Fruit fly (Drosophila melanogaster) whole organism, embryonic: Measurements from ENCODE around the gene hmw.

Source experiments
- ATbp ChIP-seq: fragments of 200-800 bp; sonication (Bioruptor generic); optimal IDR thresholded peaks from 2 replicates; lab custom pipeline; 2017; ENCODE audit warnings: missing biosample characterization, mild to moderate bottlenecking, missing genetic modification characterization, missing genetic modification reagents
- Adf1 ChIP-seq: fragments of 200-800 bp; sonication (Bioruptor generic); IDR thresholded peaks from 2 replicates; pipeline ENCODE4 v1.3.6; 2022; ENCODE audit warnings: missing biosample characterization, missing genetic modification characterization
- Antp ChIP-seq: fragments of 200-800 bp; sonication (Bioruptor generic); optimal IDR thresholded peaks from 3 replicates; lab custom pipeline; 2016; ENCODE audit warnings: missing biosample characterization, missing genetic modification characterization
- Atf6 ChIP-seq: fragments of 200-800 bp; sonication (Bioruptor generic); IDR thresholded peaks from 2 replicates; pipeline ENCODE4 v1.3.6; 2022; ENCODE audit warnings: missing biosample characterization, missing genetic modification characterization
- B-H1 ChIP-seq: fragments of 200-800 bp; sonication (Bioruptor generic); IDR thresholded peaks from 3 replicates; pipeline ENCODE4 v1.3.6; 2022; ENCODE audit warnings: missing biosample characterization, missing genetic modification characterization
- CG11085 ChIP-seq: fragments of 200-800 bp; sonication (Bioruptor generic); IDR thresholded peaks from 2 replicates; pipeline ENCODE4 v1.3.6; 2022; ENCODE audit warnings: missing biosample characterization, missing genetic modification characterization
- CG1233 ChIP-seq: fragments of 200-800 bp; sonication (Bioruptor generic); optimal IDR thresholded peaks from 4 replicates; lab custom pipeline; 2018; ENCODE audit warnings: missing biosample characterization, mild to moderate bottlenecking, missing genetic modification characterization
- CG12391 ChIP-seq: fragments of 200-800 bp; sonication (Bioruptor generic); optimal IDR thresholded peaks from 3 replicates; lab custom pipeline; 2018; ENCODE audit warnings: missing biosample characterization, mild to moderate bottlenecking, missing genetic modification characterization, moderate library complexity
- CG14014 ChIP-seq: fragments of 200-800 bp; sonication (Bioruptor generic); IDR thresholded peaks from 2 replicates; pipeline ENCODE4 v1.3.6; 2022; ENCODE audit warnings: missing biosample characterization, missing genetic modification characterization
- CG14860 ChIP-seq: fragments of 200-800 bp; sonication (Bioruptor generic); IDR thresholded peaks from 3 replicates; pipeline ENCODE4 v1.3.6; 2022; ENCODE audit warnings: missing biosample characterization, missing genetic modification characterization; ENCODE audit not compliant: partially characterized antibody
- CG16815 ChIP-seq: fragments of 200-800 bp; sonication (Bioruptor generic); optimal IDR thresholded peaks from 3 replicates; lab custom pipeline; 2017; ENCODE audit warnings: missing biosample characterization, mild to moderate bottlenecking, missing genetic modification characterization
- CG17328 ChIP-seq: fragments of 200-800 bp; sonication (Bioruptor generic); IDR thresholded peaks from 2 replicates; pipeline ENCODE4 v1.3.6; 2022; ENCODE audit warnings: missing biosample characterization, missing genetic modification characterization
- CG17802 ChIP-seq: fragments of 200-800 bp; sonication (Bioruptor generic); optimal IDR thresholded peaks from 2 replicates; lab custom pipeline; 2018; ENCODE audit warnings: missing biosample characterization, mild to moderate bottlenecking, missing genetic modification characterization, moderate library complexity
- CG18619 ChIP-seq: fragments of 200-800 bp; sonication (Bioruptor generic); optimal IDR thresholded peaks from 3 replicates; lab custom pipeline; 2017; ENCODE audit warnings: missing biosample characterization, mild to moderate bottlenecking, missing genetic modification characterization
- CG4707 ChIP-seq: fragments of 200-800 bp; sonication (Bioruptor generic); optimal IDR thresholded peaks from 2 replicates; lab custom pipeline; 2018; ENCODE audit warnings: missing biosample characterization, mild to moderate bottlenecking, missing genetic modification characterization, moderate library complexity
- CG6689 ChIP-seq: fragments of 200-800 bp; sonication (Bioruptor generic); IDR thresholded peaks from 2 replicates; pipeline ENCODE4 v1.3.6; 2022; ENCODE audit warnings: missing biosample characterization, missing genetic modification characterization
- CG6791 ChIP-seq: fragments of 200-800 bp; sonication (Bioruptor generic); IDR thresholded peaks from 3 replicates; pipeline ENCODE4 v1.3.6; 2022; ENCODE audit warnings: missing biosample characterization, missing genetic modification characterization; ENCODE audit not compliant: partially characterized antibody
- CG6854 ChIP-seq: fragments of 200-800 bp; sonication (Bioruptor generic); optimal IDR thresholded peaks from 3 replicates; lab custom pipeline; 2017; ENCODE audit warnings: missing biosample characterization, mild to moderate bottlenecking, missing genetic modification characterization
- CG7786 ChIP-seq: fragments of 200-800 bp; sonication (Bioruptor generic); optimal IDR thresholded peaks from 2 replicates; lab custom pipeline; 2016; ENCODE audit warnings: missing biosample characterization, missing genetic modification characterization
- CG9437 ChIP-seq: fragments of 200-800 bp; sonication (Bioruptor generic); optimal IDR thresholded peaks from 2 replicates; lab custom pipeline; 2018; ENCODE audit warnings: missing biosample characterization, mild to moderate bottlenecking, missing genetic modification characterization
- Camta ChIP-seq: fragments of 200-800 bp; sonication (Bioruptor generic); optimal IDR thresholded peaks from 2 replicates; lab custom pipeline; 2016; ENCODE audit warnings: missing biosample characterization, missing genetic modification characterization
- Chrac-16 ChIP-seq: fragments of 200-800 bp; sonication (Bioruptor generic); optimal IDR thresholded peaks from 3 replicates; lab custom pipeline; 2016; ENCODE audit warnings: missing biosample characterization, missing genetic modification characterization
- D19A ChIP-seq: fragments of 200-800 bp; optimal IDR thresholded peaks from 3 replicates; lab custom pipeline; 2019; ENCODE audit warnings: missing biosample characterization, mild to moderate bottlenecking, missing genetic modification characterization, moderate library complexity
- D19B ChIP-seq: fragments of 200-800 bp; sonication (Bioruptor generic); optimal IDR thresholded peaks from 2 replicates; lab custom pipeline; 2017; ENCODE audit warnings: missing biosample characterization, mild to moderate bottlenecking, missing genetic modification characterization
- Dip3 ChIP-seq: fragments of 200-800 bp; sonication (Bioruptor generic); optimal IDR thresholded peaks from 3 replicates; lab custom pipeline; 2016; ENCODE audit warnings: missing biosample characterization, missing genetic modification characterization
- Dp ChIP-seq: fragments of 200-800 bp; sonication (Bioruptor generic); optimal IDR thresholded peaks from 2 replicates; lab custom pipeline; 2018; ENCODE audit warnings: missing biosample characterization, mild to moderate bottlenecking, missing genetic modification characterization, moderate library complexity
- ERR ChIP-seq: fragments of 200-800 bp; sonication (Bioruptor generic); optimal IDR thresholded peaks from 2 replicates; lab custom pipeline; 2016; ENCODE audit warnings: missing biosample characterization, missing genetic modification characterization
- Fer1 ChIP-seq: fragments of 200-800 bp; sonication (Bioruptor generic); optimal IDR thresholded peaks from 2 replicates; lab custom pipeline; 2017; ENCODE audit warnings: missing biosample characterization, mild to moderate bottlenecking, missing genetic modification characterization
- HLH54F ChIP-seq: fragments of 200-800 bp; sonication (Bioruptor generic); optimal IDR thresholded peaks from 3 replicates; lab custom pipeline; 2016; ENCODE audit warnings: missing biosample characterization, missing genetic modification characterization
- Hmr ChIP-seq: fragments of 200-800 bp; sonication (Bioruptor generic); optimal IDR thresholded peaks from 3 replicates; lab custom pipeline; 2017; ENCODE audit warnings: mild to moderate bottlenecking, missing biosample characterization, missing genetic modification reagents, missing genetic modification characterization
- Hr3 ChIP-seq: fragments of 200-800 bp; sonication (Bioruptor generic); optimal IDR thresholded peaks from 3 replicates; lab custom pipeline; 2016; ENCODE audit warnings: missing biosample characterization, missing genetic modification characterization
- Jarid2 ChIP-seq: fragments of 200-800 bp; sonication (Bioruptor generic); optimal IDR thresholded peaks from 3 replicates; lab custom pipeline; 2017; ENCODE audit warnings: mild to moderate bottlenecking, missing biosample characterization, missing genetic modification reagents, missing genetic modification characterization
- Lhr ChIP-seq: fragments of 200-800 bp; sonication (Bioruptor generic); optimal IDR thresholded peaks from 3 replicates; lab custom pipeline; 2017; ENCODE audit warnings: mild to moderate bottlenecking, missing biosample characterization, missing genetic modification reagents, missing genetic modification characterization
- Nf-YC ChIP-seq: fragments of 200-800 bp; optimal IDR thresholded peaks from 3 replicates; lab custom pipeline; 2019; ENCODE audit warnings: missing biosample characterization, mild to moderate bottlenecking, missing genetic modification characterization, moderate library complexity
- Ptx1 ChIP-seq: fragments of 200-800 bp; sonication (Bioruptor generic); IDR thresholded peaks from 2 replicates; pipeline ENCODE4 v1.3.6; 2022; ENCODE audit warnings: missing biosample characterization, missing genetic modification characterization
- Rfx ChIP-seq: fragments of 200-800 bp; sonication (Bioruptor generic); IDR thresholded peaks from 2 replicates; pipeline ENCODE4 v1.3.6; 2022; ENCODE audit warnings: missing biosample characterization, missing genetic modification characterization
- Six4 ChIP-seq: fragments of 200-800 bp; sonication (Bioruptor generic); optimal IDR thresholded peaks from 2 replicates; lab custom pipeline; 2016; ENCODE audit warnings: missing biosample characterization, missing genetic modification characterization
- Sox102F ChIP-seq: fragments of 200-800 bp; sonication (Bioruptor generic); optimal IDR thresholded peaks from 2 replicates; lab custom pipeline; 2018; ENCODE audit warnings: missing biosample characterization, mild to moderate bottlenecking, missing genetic modification characterization, moderate library complexity
- Xbp1 ChIP-seq: fragments of 200-800 bp; sonication (Bioruptor generic); optimal IDR thresholded peaks from 3 replicates; lab custom pipeline; 2016; ENCODE audit warnings: missing biosample characterization, mild to moderate bottlenecking, missing genetic modification characterization
- ase ChIP-seq: fragments of 200-800 bp; sonication (Bioruptor generic); IDR thresholded peaks from 3 replicates; pipeline ENCODE4 v1.3.6; 2022; ENCODE audit warnings: missing biosample characterization, missing genetic modification characterization
- corto ChIP-seq: fragments of 200-800 bp; sonication (Bioruptor generic); optimal IDR thresholded peaks from 2 replicates; lab custom pipeline; 2016; ENCODE audit warnings: missing biosample characterization, mild to moderate bottlenecking, missing genetic modification characterization, moderate library complexity
- dpn ChIP-seq, 2 experiments: fragments of 200-800 bp; sonication (Bioruptor generic); optimal IDR thresholded peaks; 3 replicates each; lab custom pipeline; 2016; ENCODE audit warnings: missing biosample characterization in 2 of 2, missing genetic modification characterization in 2 of 2
- fru ChIP-seq: fragments of >200 bp; optimal IDR thresholded peaks from 2 replicates; lab custom pipeline; 2017
- lbe ChIP-seq: fragments of 200-800 bp; sonication (Bioruptor generic); optimal IDR thresholded peaks from 2 replicates; lab custom pipeline; 2016; ENCODE audit warnings: missing biosample characterization, mild to moderate bottlenecking, missing genetic modification characterization
- lilli ChIP-seq: fragments of 200-800 bp; sonication (Bioruptor generic); optimal IDR thresholded peaks from 3 replicates; lab custom pipeline; 2016; ENCODE audit warnings: missing biosample characterization, missing genetic modification characterization
- nmo ChIP-seq: fragments of 200-800 bp; sonication (Bioruptor generic); optimal IDR thresholded peaks from 2 replicates; lab custom pipeline; 2018; ENCODE audit warnings: missing biosample characterization, mild to moderate bottlenecking, missing genetic modification characterization, moderate library complexity
- pb ChIP-seq: fragments of 200-800 bp; sonication (Bioruptor generic); optimal IDR thresholded peaks from 3 replicates; lab custom pipeline; 2016; ENCODE audit warnings: missing biosample characterization, missing genetic modification characterization
- rib ChIP-seq: fragments of 200-800 bp; sonication (Bioruptor generic); IDR thresholded peaks from 2 replicates; pipeline ENCODE4 v1.3.6; 2022; ENCODE audit warnings: missing biosample characterization, missing genetic modification characterization
- seq ChIP-seq: fragments of 200-800 bp; sonication (Bioruptor generic); IDR thresholded peaks from 2 replicates; pipeline ENCODE4 v1.3.6; 2022; ENCODE audit warnings: missing biosample characterization, missing genetic modification characterization
- tll ChIP-seq, 2 experiments: fragments of 200-800 bp in 1 of 2; fragments of >200 bp in 1 of 2; sonication (Bioruptor generic) in 1 of 2; optimal IDR thresholded peaks; 2 replicates each; lab custom pipeline; 2017 to 2019; ENCODE audit warnings: missing biosample characterization in 2 of 2, missing genetic modification characterization in 2 of 2, mild to moderate bottlenecking in 1 of 2, moderate library complexity in 1 of 2
- twi ChIP-seq: fragments of 200-800 bp; optimal IDR thresholded peaks from 2 replicates; lab custom pipeline; 2019; ENCODE audit warnings: missing biosample characterization, mild to moderate bottlenecking, missing genetic modification characterization, moderate library complexity

hmw gene

dm6 chr3R:18393436-18393835 is 31.6 kb downstream of the hmw start (continued):
- TF ChIP-seq Nf-YC (tag; lab: Kevin White, UChicago) (peak; percentile 13), CG9437 (GFP tag; lab: Kevin White, UChicago) (no peak), rib (GFP tag; lab: Robert Waterston, UW) (no peak), Dip3 (GFP tag; lab: Kevin White, UChicago) (no peak), ERR (GFP tag; lab: Kevin White, UChicago) (no peak), CG1233 (GFP tag; lab: Kevin White, UChicago) (no peak), CG17802 (tag; lab: Kevin White, UChicago) (no peak), CG6854 (no peak), Rfx (peak; percentile 62), ase (GFP tag; lab: Robert Waterston, UW) (no peak), pb (GFP tag; lab: Kevin White, UChicago) (no peak), CG6689 (peak; percentile 71), nmo (GFP tag; lab: Kevin White, UChicago) (peak; percentile 52), HLH54F (GFP tag; lab: Kevin White, UChicago) (no peak), CG14860 (GFP tag; lab: Robert Waterston, UW) (no peak), Chrac-16 (peak; percentile 51), B-H1 (GFP tag; lab: Robert Waterston, UW) (no peak), twi (tag; lab: Kevin White, UChicago) (no peak), Ptx1 (GFP tag; lab: Robert Waterston, UW) (peak; percentile 59), lilli (GFP tag; lab: Kevin White, UChicago) (peak; percentile 49), Hr3 (peak; percentile 24), Lhr (GFP tag; lab: Kevin White, UChicago) (no peak), CG14014 (GFP tag; lab: Robert Waterston, UW) (peak; percentile 65), Adf1 (peak; percentile 13; the same call in 1 of the 2 replicates), CG18619 (GFP tag; lab: Kevin White, UChicago) (peak; percentile 3), CG16815 (GFP tag; lab: Kevin White, UChicago) (peak; percentile 36), D19B (GFP tag; lab: Kevin White, UChicago) (no peak), dpn (GFP tag; optimal IDR thresholded peaks at IDR 0.05; lab: Kevin White, UChicago) (peak in 1 of 2 experiments; percentile 54), Camta (GFP tag; lab: Kevin White, UChicago) (no peak), corto (GFP tag; lab: Kevin White, UChicago) (peak; percentile 38), Fer1 (GFP tag; lab: Kevin White, UChicago) (no peak), Six4 (GFP tag; lab: Kevin White, UChicago) (no peak), tll (GFP tag; optimal IDR thresholded peaks at IDR 0.05; lab: Kevin White, UChicago) (no peak), CG6791 (GFP tag; lab: Robert Waterston, UW) (no peak), fru (no peak), CG17328 (GFP tag; lab: Robert Waterston, UW) (peak; percentile 31; the same call in 1 of the 2 replicates), CG12391 (tag; lab: Kevin White, UChicago) (no peak), Antp (GFP tag; lab: Kevin White, UChicago) (no peak), Sox102F (GFP tag; lab: Kevin White, UChicago) (peak; percentile 69), lbe (GFP tag; lab: Kevin White, UChicago) (peak; percentile 62), CG4707 (GFP tag; lab: Kevin White, UChicago) (no peak), Xbp1 (GFP tag; lab: Kevin White, UChicago) (peak; percentile 46), Atf6 (GFP tag; lab: Robert Waterston, UW) (peak; percentile 62; the same call in 1 of the 2 replicates), ATbp (GFP tag; lab: Kevin White, UChicago) (peak; percentile 19), Hmr (GFP tag; lab: Kevin White, UChicago) (peak; percentile 54), CG7786 (GFP tag; lab: Kevin White, UChicago) (no peak), Dp (GFP tag; lab: Kevin White, UChicago) (no peak), CG11085 (GFP tag; lab: Robert Waterston, UW) (no peak), D19A (tag; lab: Kevin White, UChicago) (no peak), Jarid2 (GFP tag; lab: Kevin White, UChicago) (no peak), seq (GFP tag; lab: Robert Waterston, UW) (0 out of 2 replicates have a peak, but pooled peaks have one; percentile 40)
